Fruit fly (Drosophila melanogaster) whole organism, prepupa: ENCODE measurements around the gene CG14440.

Experiments
- Blimp-1 ChIP-seq: fragments of 200-800 bp; sonication (Bioruptor generic); optimal IDR thresholded peaks from 3 replicates; lab custom pipeline; 2017; ENCODE audit warnings: missing biosample characterization, missing genetic modification characterization, mild to moderate bottlenecking, moderate library complexity, missing genetic modification reagents
- CG11294 ChIP-seq: fragments of 200-800 bp; sonication (Bioruptor generic); IDR thresholded peaks from 2 replicates; pipeline ENCODE4 v1.3.6; 2022; ENCODE audit warnings: missing biosample characterization, missing genetic modification characterization
- CG31627 ChIP-seq: fragments of 200-800 bp; sonication (Bioruptor generic); optimal IDR thresholded peaks from 3 replicates; lab custom pipeline; 2016; ENCODE audit warnings: missing biosample characterization, missing genetic modification characterization
- Sox102F ChIP-seq: fragments of 200-800 bp; sonication (Bioruptor generic); optimal IDR thresholded peaks from 2 replicates; lab custom pipeline; 2016; ENCODE audit warnings: missing biosample characterization, mild to moderate bottlenecking, missing genetic modification characterization
- cyc ChIP-seq: fragments of 200-800 bp; sonication (Bioruptor generic); optimal IDR thresholded peaks from 3 replicates; lab custom pipeline; 2016; ENCODE audit warnings: missing biosample characterization, missing genetic modification characterization

DNA sequence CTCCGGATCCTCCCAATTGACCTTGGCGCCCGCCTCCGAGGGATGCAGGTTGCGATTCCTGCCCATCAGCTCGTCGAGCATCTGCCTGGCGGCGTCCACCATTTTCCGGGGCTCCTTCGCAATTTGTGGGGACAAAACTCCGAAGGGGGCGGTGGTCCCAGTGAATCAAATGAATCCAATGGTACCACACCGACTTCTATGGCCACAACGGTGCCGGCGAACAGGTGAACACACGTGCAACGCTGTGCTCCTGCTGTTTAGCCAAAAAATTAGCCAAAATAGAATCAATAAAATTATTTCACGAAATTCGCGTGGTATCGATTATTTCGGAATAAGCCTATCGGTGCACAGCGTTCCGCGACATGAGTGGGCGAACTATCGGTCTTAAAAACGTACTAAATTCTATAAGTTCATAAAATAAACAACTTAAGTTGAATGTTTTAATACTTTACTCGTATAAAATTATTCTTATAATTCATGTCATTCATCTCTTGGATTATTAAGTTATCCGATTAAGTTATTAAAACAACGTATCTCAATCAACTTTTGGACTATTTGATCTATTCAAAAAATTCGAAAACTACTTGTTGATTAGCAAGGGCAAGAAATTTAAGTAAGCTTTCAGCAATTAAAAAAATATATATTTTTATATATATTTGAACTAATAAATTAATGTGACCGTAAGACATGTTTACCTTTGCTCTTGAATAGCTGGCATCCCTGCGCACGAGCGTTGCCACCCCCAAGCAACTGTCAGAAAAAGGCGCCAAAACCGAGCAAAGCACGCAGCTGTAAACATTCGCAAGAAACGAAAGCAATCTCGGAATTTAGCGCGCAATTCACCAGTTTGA, 24.5 kb downstream of the CG14440 start, which contains the start of the genes CG3198 and Mcm6:
- TF ChIP-seq CG31627 (no peak), cyc (GFP tag; lab: Kevin White, UChicago) (no peak), Sox102F (GFP tag; lab: Kevin White, UChicago) (no peak), Blimp-1 (GFP tag; lab: Kevin White, UChicago) (no peak), CG11294 (GFP tag; lab: Robert Waterston, UW) (no peak)
